Worm (Caenorhabditis elegans): ENCODE results near the gene ptr-4.

The ptr-4 gene

DNA sequence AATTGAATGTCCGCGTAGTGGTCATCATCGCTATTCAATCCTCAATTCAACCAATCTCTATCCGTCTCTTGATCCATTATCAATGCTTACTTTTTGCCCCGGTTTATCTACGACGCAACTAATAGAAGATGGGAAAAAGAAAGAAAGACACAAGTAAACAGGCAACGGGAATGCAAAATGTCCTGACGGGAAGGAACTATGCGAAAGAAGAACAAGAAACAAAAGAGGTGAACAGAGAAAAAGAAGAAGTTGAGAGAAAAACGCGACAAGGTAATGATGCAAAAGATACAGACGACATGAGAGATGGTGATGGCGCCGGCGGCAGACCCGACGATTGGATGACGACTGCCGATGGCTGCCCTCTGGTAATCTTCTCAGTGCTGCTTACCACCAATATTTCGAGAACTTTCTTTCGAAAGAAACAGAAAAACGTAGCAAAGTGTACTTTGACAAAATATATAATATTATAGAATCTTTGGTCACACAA is 23.7 kb downstream of the ptr-4 start (continued):
- TF ChIP-seq attf-3 (GFP tag; conservative IDR thresholded peaks at IDR 0.05) (no peak), madf-10 (tag; optimal IDR thresholded peaks at IDR 0.05) (peak; percentile 52), mcd-1 (GFP tag; IDR thresholded peaks at IDR 0.05) (no peak), hlh-26 (GFP tag; conservative IDR thresholded peaks at IDR 0.05) (no peak), madf-8 (GFP tag; conservative IDR thresholded peaks at IDR 0.05) (no peak), lin-40 (tag; optimal IDR thresholded peaks at IDR 0.05) (peak; percentile 75), ztf-28 (GFP tag; IDR thresholded peaks at IDR 0.05) (no peak), attf-6 (GFP tag; IDR thresholded peaks at IDR 0.05) (no peak), ceh-100 (GFP tag; IDR thresholded peaks at IDR 0.05) (no peak), Y56A3A.18 (GFP tag; IDR thresholded peaks at IDR 0.05) (no peak), tlf-1 (GFP tag; optimal IDR thresholded peaks at IDR 0.05) (peak; percentile 40), ceh-91 (GFP tag; IDR thresholded peaks at IDR 0.05) (no peak), ama-1 (optimal IDR thresholded peaks at IDR 0.05) (no peak), ama-1 (GFP tag; optimal IDR thresholded peaks at IDR 0.05) (no peak), rpc-1 (optimal IDR thresholded peaks at IDR 0.05) (no peak), rpc-1 (tag; optimal IDR thresholded peaks at IDR 0.05) (no peak), F10E7.11 (tag; optimal IDR thresholded peaks at IDR 0.05) (no peak), C17E4.6 (GFP tag; IDR thresholded peaks at IDR 0.05) (no peak), ceh-58 (GFP tag; IDR thresholded peaks at IDR 0.05) (no peak), ztf-26 (tag; optimal IDR thresholded peaks at IDR 0.05) (peak; percentile 77), C06A6.2 (GFP tag; conservative IDR thresholded peaks at IDR 0.05) (no peak; the same call in 1 of the 2 replicates), egrh-3 (GFP tag; IDR thresholded peaks at IDR 0.05) (no peak), fkh-3 (tag; optimal IDR thresholded peaks at IDR 0.05) (no peak), F23B12.7 (tag; optimal IDR thresholded peaks at IDR 0.05; ENCODE audit: insufficient read depth) (no peak), aptf-2 (GFP tag; conservative IDR thresholded peaks at IDR 0.05) (no peak), let-607 (tag; optimal IDR thresholded peaks at IDR 0.05) (peak in 1 of 2 experiments; percentile 65), him-1 (tag; optimal IDR thresholded peaks at IDR 0.05) (no peak), Y67H2A.10 (GFP tag; conservative IDR thresholded peaks at IDR 0.05) (no peak), nfya-2 (GFP tag; IDR thresholded peaks at IDR 0.05) (no peak), ceh-27 (GFP tag; optimal IDR thresholded peaks at IDR 0.05) (no peak), egl-18 (GFP tag; IDR thresholded peaks at IDR 0.05) (no peak), ztf-22 (GFP tag; optimal IDR thresholded peaks at IDR 0.05) (no peak), B0019.2 (GFP tag; conservative IDR thresholded peaks at IDR 0.05) (no peak), cebp-1 (GFP tag; IDR thresholded peaks at IDR 0.05) (no peak), cebp-1 (tag; optimal IDR thresholded peaks at IDR 0.05) (peak; percentile 72), chd-7 (tag; optimal IDR thresholded peaks at IDR 0.05) (no peak), ZK185.1 (tag; optimal IDR thresholded peaks at IDR 0.05; ENCODE audit: poor library complexity, severe bottlenecking) (peak; percentile 19), nhr-80 (tag; optimal IDR thresholded peaks at IDR 0.05) (peak; percentile 86), B0035.1 (tag; optimal IDR thresholded peaks at IDR 0.05) (no peak)

DNA sequence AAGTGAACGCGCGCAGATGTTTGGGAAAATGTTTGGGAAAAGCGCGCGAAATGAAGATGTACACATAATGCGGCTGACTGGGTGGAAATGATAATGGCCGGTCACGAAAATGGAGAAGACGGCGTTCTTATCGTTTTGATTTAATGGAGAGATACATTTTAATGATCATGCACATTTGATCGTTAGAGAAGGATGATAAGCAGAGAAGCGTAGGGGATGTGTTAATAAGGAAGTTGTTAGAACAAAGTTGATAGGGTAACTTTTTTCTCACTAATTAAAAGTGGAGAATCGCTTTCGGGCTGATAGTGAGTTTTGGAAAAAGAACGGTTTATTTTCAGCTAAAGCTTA is 24.7 kb downstream of the ptr-4 start:
- TF ChIP-seq rpc-1 (optimal IDR thresholded peaks at IDR 0.05) (no peak), rpc-1 (tag; optimal IDR thresholded peaks at IDR 0.05) (no peak), madf-3 (GFP tag; IDR thresholded peaks at IDR 0.05) (0 out of 2 replicates have a peak, but pooled peaks have one; percentile 15)

All from whole organism, young adult.